Fruit fly (Drosophila melanogaster): Measurements from ENCODE around the gene CG43725.

CG43725 gene

DNA sequence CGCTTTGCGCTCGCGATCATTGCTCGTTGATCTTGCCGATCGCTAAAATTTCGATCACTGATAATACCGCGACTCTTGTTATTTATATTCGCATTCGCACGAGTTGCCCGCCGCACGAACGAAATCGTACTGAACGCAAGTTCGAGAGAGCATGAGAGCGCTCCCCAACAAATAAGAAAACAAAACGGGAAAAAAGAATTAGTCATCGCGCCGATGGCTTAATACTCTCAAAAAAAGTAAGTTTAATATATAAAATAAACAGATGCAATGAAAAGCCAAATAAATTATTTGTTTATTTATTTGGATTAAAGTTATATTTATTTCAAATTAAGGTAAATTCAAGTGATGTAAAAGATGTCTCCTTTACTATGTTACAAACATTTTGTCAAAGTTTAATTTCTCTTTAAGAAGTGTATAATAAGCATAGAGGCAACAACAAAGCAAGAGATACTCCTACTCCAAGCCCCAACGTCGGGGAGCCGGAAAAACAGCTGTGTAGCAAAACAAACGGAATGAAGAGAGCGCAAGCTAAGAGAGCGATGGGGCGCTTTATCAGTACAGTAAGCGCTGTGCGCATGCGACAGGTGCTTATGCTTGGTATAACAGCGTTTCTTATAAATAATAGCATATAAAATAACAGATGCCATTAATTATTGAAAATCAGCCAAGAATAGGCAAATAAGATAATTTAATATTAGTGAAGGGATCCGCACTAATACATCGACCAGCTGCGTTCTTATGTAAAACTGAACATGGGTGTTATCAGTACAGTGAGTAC, 17.8 kb upstream of the CG43725 start (continued):
- TF ChIP-seq unc-4 (GFP tag; IDR thresholded peaks at IDR 0.05; ENCODE audit: partially characterized antibody) (no peak), GATAe (GFP tag; conservative IDR thresholded peaks at IDR 0.05) (peak; percentile 89), CG16813 (GFP tag; IDR thresholded peaks at IDR 0.05; ENCODE audit: partially characterized antibody) (no peak), zf30C (GFP tag; optimal IDR thresholded peaks at IDR 0.05) (no peak), CG17328 (GFP tag; IDR thresholded peaks at IDR 0.05) (peak; percentile 65), en (GFP tag; optimal IDR thresholded peaks at IDR 0.05) (no peak), zfh1 (GFP tag; IDR thresholded peaks at IDR 0.05) (peak; percentile 68; the same call in 2 of the 3 replicates), pros (GFP tag; optimal IDR thresholded peaks at IDR 0.05) (no peak), CG17612 (GFP tag; IDR thresholded peaks at IDR 0.05) (no peak), BEAF-32 (GFP tag; optimal IDR thresholded peaks at IDR 0.05) (no peak), Sox100B (GFP tag; optimal IDR thresholded peaks at IDR 0.05) (peak; percentile 94), ftz-f1 (GFP tag; optimal IDR thresholded peaks at IDR 0.05) (no peak), CG3281 (GFP tag; optimal IDR thresholded peaks at IDR 0.05) (peak; percentile 51), nerfin-1 (tag; optimal IDR thresholded peaks at IDR 0.05) (peak; percentile 63), CG12155 (GFP tag; optimal IDR thresholded peaks at IDR 0.05) (peak; percentile 44), gt (GFP tag; IDR thresholded peaks at IDR 0.05) (no peak), CG11247 (GFP tag; IDR thresholded peaks at IDR 0.05) (peak; percentile 72), Ada2b (GFP tag; IDR thresholded peaks at IDR 0.05) (peak; percentile 64), Taf1 (GFP tag; IDR thresholded peaks at IDR 0.05) (peak; percentile 45; the same call in 1 of the 2 replicates), otp (GFP tag; IDR thresholded peaks at IDR 0.05) (peak; percentile 66; the same call in 1 of the 3 replicates), CG8944 (GFP tag; optimal IDR thresholded peaks at IDR 0.05) (peak; percentile 41), CG17912 (GFP tag; optimal IDR thresholded peaks at IDR 0.05) (no peak), CG18011 (GFP tag; optimal IDR thresholded peaks at IDR 0.05) (peak; percentile 51), Mes4 (GFP tag; optimal IDR thresholded peaks at IDR 0.05) (peak; percentile 7), CG8388 (GFP tag; optimal IDR thresholded peaks at IDR 0.05) (peak; percentile 71), shn (GFP tag; optimal IDR thresholded peaks at IDR 0.05) (peak; percentile 68), CG18476 (GFP tag; optimal IDR thresholded peaks at IDR 0.05) (no peak), CG18764 (GFP tag; optimal IDR thresholded peaks at IDR 0.05) (no peak), nerfin-2 (GFP tag; IDR thresholded peaks at IDR 0.05; ENCODE audit: partially characterized antibody) (no peak), CG5180 (GFP tag; optimal IDR thresholded peaks at IDR 0.05) (peak; percentile 53), CG12769 (tag; optimal IDR thresholded peaks at IDR 0.05) (peak; percentile 81), Rfx (GFP tag; IDR thresholded peaks at IDR 0.05) (peak; percentile 87), lilli (GFP tag; optimal IDR thresholded peaks at IDR 0.05) (peak; percentile 77), nmo (GFP tag; optimal IDR thresholded peaks at IDR 0.05) (peak; percentile 81), Hr78 (GFP tag; optimal IDR thresholded peaks at IDR 0.05) (no peak), CG4360 (GFP tag; IDR thresholded peaks at IDR 0.05) (no peak), Elba2 (GFP tag; optimal IDR thresholded peaks at IDR 0.05) (no peak), klu (GFP tag; IDR thresholded peaks at IDR 0.05) (peak; percentile 42; the same call in 1 of the 2 replicates), zen (tag; optimal IDR thresholded peaks at IDR 0.05) (no peak), chif (GFP tag; optimal IDR thresholded peaks at IDR 0.05) (peak; percentile 69 to 84), CG1529 (GFP tag; optimal IDR thresholded peaks at IDR 0.05) (peak; percentile 87), Dref (GFP tag; IDR thresholded peaks at IDR 0.05) (no peak), az2 (GFP tag; optimal IDR thresholded peaks at IDR 0.05) (peak; percentile 80), jigr1 (GFP tag; IDR thresholded peaks at IDR 0.05) (peak; percentile 77; the same call in 2 of the 3 replicates), CG10654 (GFP tag; optimal IDR thresholded peaks at IDR 0.05) (peak; percentile 31), CG1832 (GFP tag; optimal IDR thresholded peaks at IDR 0.05) (no peak), Atf3 (GFP tag; optimal IDR thresholded peaks at IDR 0.05) (peak; percentile 29), ab (GFP tag; optimal IDR thresholded peaks at IDR 0.05) (peak; percentile 72), yki (optimal IDR thresholded peaks at IDR 0.05) (peak; percentile 5)
